Fruit fly (Drosophila melanogaster) S2 (cell line): ENCODE data around the gene CG11267.

ENCODE experiments used
- CG8478 ChIP-seq: fragments of >200 bp; optimal IDR thresholded peaks from 2 replicates; lab custom pipeline; 2018
- CTCF ChIP-seq, 2 experiments: fragments of >200 bp; optimal IDR thresholded peaks; 2 replicates each; lab custom pipeline; 2018

dm6 chr3L:13030055-13030634, 14.3 kb downstream of the CG11267 start:
- no peak for TF ChIP-seq CTCF (optimal IDR thresholded peaks at IDR 0.05; lab: Kevin White, UChicago)
- no peak for TF ChIP-seq CG8478 (lab: Kevin White, UChicago)
